Fruit fly (Drosophila melanogaster): ENCODE results near the gene Glt.

Gene Glt

DNA sequence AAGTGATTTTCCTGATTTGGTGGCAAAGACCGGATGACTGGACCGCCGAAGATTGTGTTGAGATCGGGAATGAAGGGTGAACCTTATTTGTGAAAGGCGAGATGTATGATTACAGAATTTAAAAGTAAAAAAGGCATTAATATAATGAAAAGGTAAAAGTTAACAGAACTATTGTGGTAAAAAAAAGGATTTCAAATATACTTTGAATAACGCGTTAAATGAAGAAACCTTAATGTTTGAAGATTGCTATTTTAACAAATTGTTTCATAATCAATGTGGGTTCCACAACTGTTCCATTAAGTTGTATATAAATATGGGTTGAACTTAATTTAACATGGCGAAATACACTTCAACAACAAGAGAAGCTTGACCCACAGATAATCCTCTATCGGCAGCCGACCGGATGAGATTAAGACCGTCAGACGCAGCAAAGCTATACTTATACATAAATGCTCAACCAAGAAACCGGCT is at the start of gene Glt:
TSS of gene Glt (plus strand) at position 421 of the 471 bp plus-strand sequence.
- no peak for TF ChIP-seq CG17801 (GFP tag; optimal IDR thresholded peaks at IDR 0.05; ENCODE audit: partially characterized antibody)

DNA sequence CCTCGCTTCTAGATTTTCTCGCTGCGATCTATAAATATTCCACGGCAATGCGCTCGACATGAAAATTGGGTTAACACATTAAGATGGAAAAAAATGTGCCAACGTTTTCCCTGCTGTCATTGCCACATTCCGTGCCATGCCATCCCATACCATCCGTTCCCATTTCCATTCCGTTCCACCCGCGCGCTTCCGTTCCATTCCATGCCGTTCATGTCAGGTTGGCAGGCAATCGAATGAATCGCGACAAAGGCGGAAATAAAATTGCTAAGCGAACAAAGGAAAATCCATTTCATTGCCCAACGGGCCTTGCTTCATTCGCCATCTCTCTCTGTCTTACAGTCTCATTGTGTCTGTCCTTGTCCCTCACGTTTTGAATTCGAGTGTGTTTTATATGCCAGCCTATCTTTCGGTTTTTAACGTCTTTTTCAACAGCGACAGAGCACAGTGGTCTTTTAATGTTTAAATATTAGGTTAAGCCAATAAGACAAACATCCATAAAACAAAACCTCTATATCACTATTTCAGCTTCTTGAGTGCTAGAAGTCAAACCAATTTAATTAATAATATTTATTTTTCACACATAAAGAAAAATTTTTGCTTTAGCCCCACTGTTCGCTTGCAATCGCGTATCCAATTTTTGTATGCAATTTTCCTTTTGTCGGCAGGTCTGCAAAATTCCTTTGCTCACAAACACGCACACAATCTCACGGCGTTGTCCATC is 38.7 kb upstream of the Glt start:
- TF ChIP-seq CG17801 (GFP tag; optimal IDR thresholded peaks at IDR 0.05; ENCODE audit: partially characterized antibody) = no peak

dm6 chr2L:8659549-8659948 is 12.9 kb upstream of the Glt start:
- no peak for TF ChIP-seq CG17801 (GFP tag; optimal IDR thresholded peaks at IDR 0.05; ENCODE audit: partially characterized antibody)

dm6 chr2L:8678955-8679354 is 6.5 kb downstream of the Glt start:
- TF ChIP-seq CG17801 (GFP tag; optimal IDR thresholded peaks at IDR 0.05; ENCODE audit: partially characterized antibody) = no peak

- TF ChIP-seq CG17801 (GFP tag; optimal IDR thresholded peaks at IDR 0.05; ENCODE audit: partially characterized antibody) = no peak
These were observed 7.2 kb downstream of the Glt start, which contains the start of gene CG9287 for dm6 chr2L:8679712-8680111. TSS of gene CG9287 (minus strand) at chr2L:8679812.

DNA sequence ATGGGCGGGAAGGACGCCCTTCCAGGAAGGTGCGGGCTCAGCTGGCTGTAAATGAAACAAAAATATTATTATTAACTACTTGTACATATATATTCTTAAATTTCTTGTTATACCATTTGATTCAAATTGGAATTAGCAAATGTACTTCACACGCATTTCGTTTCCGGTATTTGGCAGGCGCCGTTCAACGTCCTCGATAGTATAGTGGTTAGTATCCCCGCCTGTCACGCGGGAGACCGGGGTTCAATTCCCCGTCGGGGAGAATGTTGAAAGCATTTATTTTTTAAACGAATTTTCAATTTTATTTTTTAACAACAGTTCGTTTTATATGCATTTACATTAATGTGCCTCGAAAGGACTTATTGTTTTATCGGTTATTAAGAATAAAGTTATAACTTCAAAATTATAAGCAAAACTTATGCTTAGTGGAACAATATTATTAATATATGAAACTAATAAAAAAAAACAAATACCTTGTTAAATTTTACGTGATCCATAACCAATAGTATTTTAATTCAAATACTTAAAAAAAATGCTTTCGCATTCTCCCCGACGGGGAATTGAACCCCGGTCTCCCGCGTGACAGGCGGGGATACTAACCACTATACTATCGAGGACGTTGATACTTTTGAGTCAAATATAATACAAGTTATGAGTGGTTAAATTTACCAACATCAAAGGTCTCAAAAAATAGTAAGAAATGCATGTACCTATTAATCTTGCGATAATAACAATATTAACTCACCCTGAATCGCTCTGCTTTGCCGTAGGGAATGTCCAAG is 11.0 kb downstream of the Glt start:
- no peak for TF ChIP-seq CG17801 (GFP tag; optimal IDR thresholded peaks at IDR 0.05; ENCODE audit: partially characterized antibody)

DNA sequence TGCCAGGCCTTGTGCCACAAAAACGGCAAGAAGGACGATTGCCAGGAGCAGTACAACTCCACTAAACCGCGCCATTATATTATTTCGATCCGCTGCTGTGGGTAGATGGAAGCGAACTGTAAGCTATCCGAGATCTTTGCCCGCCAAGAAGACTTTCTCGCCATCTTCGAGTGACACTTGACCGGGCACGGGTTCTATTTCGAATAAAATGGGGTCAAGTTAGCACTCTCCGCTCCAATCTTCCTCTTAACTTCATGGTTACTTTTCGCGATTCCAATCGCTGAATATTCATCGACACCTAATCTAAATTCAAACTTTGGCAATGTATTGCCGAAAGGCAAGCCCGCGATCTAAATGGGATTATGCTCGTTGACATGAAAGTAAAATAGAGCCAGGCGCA is 11.8 kb downstream of the Glt start, which contains the start of gene CG9289:
TSS of gene CG9289 (minus strand) at position 101 of the 400 bp plus-strand sequence.
- no peak for TF ChIP-seq CG17801 (GFP tag; optimal IDR thresholded peaks at IDR 0.05; ENCODE audit: partially characterized antibody)

DNA sequence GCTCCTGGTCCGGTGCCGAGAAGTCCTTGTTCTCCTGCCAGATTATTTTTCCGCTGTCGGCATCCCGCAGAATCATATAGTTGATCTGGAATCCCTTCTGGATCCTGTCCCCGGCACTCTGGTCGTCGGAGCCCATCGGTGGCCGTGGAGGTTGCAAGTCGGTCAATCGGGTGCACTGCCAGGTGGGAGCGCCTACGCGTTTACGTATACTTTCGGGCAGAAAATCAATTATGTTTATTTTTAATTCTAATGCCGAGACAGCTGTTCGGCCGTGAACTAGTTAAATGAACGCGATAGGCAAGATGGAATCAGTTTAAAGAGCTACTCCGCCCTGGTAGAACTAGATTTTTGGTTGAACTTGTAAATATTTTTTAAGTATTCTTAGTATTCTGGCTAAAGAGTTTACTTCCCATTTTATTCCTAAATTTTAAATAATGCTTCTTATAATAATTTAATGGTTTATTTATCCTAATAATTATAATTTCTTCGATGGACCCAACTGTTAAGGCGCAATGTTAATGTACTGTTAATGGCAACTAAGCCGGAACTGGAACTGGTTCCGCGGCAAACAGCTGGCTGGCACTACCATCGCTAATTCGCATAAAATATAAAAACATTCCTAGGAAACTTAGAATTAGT is 13.3 kb downstream of the Glt start, which contains the start of the genes PrBP and Trs23:
TSS of gene PrBP (minus strand) at position 288 of the 639 bp plus-strand sequence.
TSS of gene Trs23 (plus strand) at position 564 of the 639 bp plus-strand sequence.
- TF ChIP-seq CG17801 (GFP tag; optimal IDR thresholded peaks at IDR 0.05; ENCODE audit: partially characterized antibody) = no peak

DNA sequence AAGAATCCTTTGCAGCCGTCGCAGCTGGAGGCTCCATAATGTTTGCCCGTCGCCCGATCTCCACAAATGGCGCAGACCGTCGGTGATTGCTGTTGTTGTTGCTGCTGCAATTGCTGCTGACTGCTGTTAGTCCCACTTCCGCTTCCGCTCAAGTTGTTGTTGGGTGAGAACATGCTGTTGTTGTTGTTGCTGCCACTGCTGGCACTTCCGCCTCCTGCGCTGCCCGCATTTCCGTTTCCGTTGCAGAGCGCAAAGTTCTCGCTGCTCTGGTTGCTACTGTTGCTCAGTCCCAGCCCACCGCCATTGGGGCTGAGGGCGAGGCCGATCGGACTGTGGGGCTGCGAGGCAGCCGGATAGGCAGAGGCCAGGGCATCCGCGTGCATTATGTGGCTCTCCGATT is 17.4 kb downstream of the Glt start:
- TF ChIP-seq CG17801 (GFP tag; optimal IDR thresholded peaks at IDR 0.05; ENCODE audit: partially characterized antibody) = no peak

DNA sequence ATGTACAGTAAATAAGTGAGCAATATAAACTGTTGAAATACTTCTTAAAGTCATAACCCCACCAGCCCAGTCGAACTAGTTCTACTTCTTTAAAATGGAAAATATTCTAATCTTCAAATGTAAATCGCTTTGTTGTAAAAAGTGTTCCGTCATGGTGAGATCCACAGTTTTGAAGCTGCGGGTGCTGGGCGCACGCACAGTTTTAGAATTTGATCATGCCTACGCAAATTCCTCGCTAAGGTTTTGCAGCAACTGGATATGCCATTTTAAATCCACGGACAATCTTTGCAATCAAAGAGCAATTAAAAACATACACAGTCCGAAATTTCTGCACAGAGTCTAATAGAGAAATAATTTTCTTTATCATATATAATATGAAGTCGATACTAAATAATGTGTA is 17.9 kb downstream of the Glt start:
- no peak for TF ChIP-seq CG17801 (GFP tag; optimal IDR thresholded peaks at IDR 0.05; ENCODE audit: partially characterized antibody)

- TF ChIP-seq CG17801 (GFP tag; optimal IDR thresholded peaks at IDR 0.05; ENCODE audit: partially characterized antibody) = no peak
These were observed 18.4 kb downstream of the Glt start for dm6 chr2L:8690913-8691291.

- peak; percentile 87 for TF ChIP-seq CG17801 (GFP tag; optimal IDR thresholded peaks at IDR 0.05; ENCODE audit: partially characterized antibody)
These were observed 18.9 kb downstream of the Glt start for dm6 chr2L:8691292-8691975.

dm6 chr2L:8692426-8693180 is 20.1 kb downstream of the Glt start:
- TF ChIP-seq CG17801 (GFP tag; optimal IDR thresholded peaks at IDR 0.05; ENCODE audit: partially characterized antibody) = peak; percentile 15

dm6 chr2L:8694250-8694704 is 21.8 kb downstream of the Glt start:
- TF ChIP-seq CG17801 (GFP tag; optimal IDR thresholded peaks at IDR 0.05; ENCODE audit: partially characterized antibody) = peak; percentile 63
